Worm (Caenorhabditis elegans) whole organism, midembryonic: ENCODE data around the gene D2045.8.

Source experiments
- T22C8.4 ChIP-seq: fragments of 200-800 bp; sonication (Bioruptor generic); IDR thresholded peaks from 2 replicates; pipeline ENCODE4 v1.3.6; 2022; ENCODE audit warnings: missing genetic modification characterization, missing compliant biosample characterization
- cog-1 ChIP-seq: sonication (generic microtip); optimal IDR thresholded peaks from 2 replicates; lab custom pipeline; 2016; ENCODE audit warnings: missing genetic modification characterization, missing compliant biosample characterization
- flt-1 ChIP-seq: fragments of 200-800 bp; sonication (Bioruptor generic); IDR thresholded peaks from 2 replicates; pipeline ENCODE4 v1.3.6; 2022; ENCODE audit warnings: missing genetic modification characterization, missing compliant biosample characterization
- klf-2 ChIP-seq: fragments of 200-800 bp; sonication (Bioruptor generic); conservative IDR thresholded peaks from 2 replicates; pipeline ENCODE4 v1.3.6; 2022; ENCODE audit warnings: missing genetic modification reagents, missing genetic modification characterization, missing compliant biosample characterization
- med-1 ChIP-seq: sonication (generic microtip); optimal IDR thresholded peaks from 2 replicates; lab custom pipeline; 2017; ENCODE audit warnings: missing genetic modification characterization, mild to moderate bottlenecking, missing compliant biosample characterization, antibody characterized with exemption, missing genetic modification reagents; ENCODE audit not compliant: insufficient read depth
- ref-1 ChIP-seq: fragments of 200-800 bp; sonication (Bioruptor generic); conservative IDR thresholded peaks from 2 replicates; pipeline ENCODE4 v1.3.6; 2022; ENCODE audit warnings: missing genetic modification reagents, missing genetic modification characterization, missing compliant biosample characterization
- tab-1 ChIP-seq: fragments of 200-800 bp; sonication (Bioruptor generic); IDR thresholded peaks from 2 replicates; pipeline ENCODE4 v1.3.6; 2022; ENCODE audit warnings: missing genetic modification characterization, missing compliant biosample characterization
- ztf-23 ChIP-seq: fragments of 200-800 bp; sonication (Bioruptor generic); IDR thresholded peaks from 2 replicates; pipeline ENCODE4 v1.3.6; 2022; ENCODE audit warnings: missing genetic modification reagents, missing genetic modification characterization, missing compliant biosample characterization
- ztf-29 ChIP-seq: fragments of 200-800 bp; sonication (Bioruptor generic); IDR thresholded peaks from 2 replicates; pipeline ENCODE4 v1.3.6; 2022; ENCODE audit warnings: missing genetic modification reagents, missing genetic modification characterization, missing compliant biosample characterization

The D2045.8 gene

ce11 chrIII:10462935-10463548 is 19.0 kb upstream of the D2045.8 start:
- TF ChIP-seq ref-1 (GFP tag; lab: Robert Waterston, UW), result no peak
- TF ChIP-seq klf-2 (GFP tag; lab: Robert Waterston, UW), result no peak
- TF ChIP-seq ztf-29, result no peak
- no peak for TF ChIP-seq T22C8.4 (GFP tag; lab: Robert Waterston, UW)
- TF ChIP-seq cog-1 (tag; lab: Kevin White, UChicago), result no peak
- no peak for TF ChIP-seq med-1 (GFP tag; lab: Kevin White, UChicago)

- no peak for TF ChIP-seq tab-1 (GFP tag; lab: Robert Waterston, UW)
- TF ChIP-seq flt-1 (GFP tag; lab: Robert Waterston, UW), result no peak
- no peak for TF ChIP-seq ztf-29
- TF ChIP-seq med-1 (GFP tag; lab: Kevin White, UChicago), result no peak
- TF ChIP-seq ztf-23 (GFP tag; lab: Robert Waterston, UW), result no peak
- TF ChIP-seq T22C8.4 (GFP tag; lab: Robert Waterston, UW), result no peak
- no peak for TF ChIP-seq klf-2 (GFP tag; lab: Robert Waterston, UW)
- TF ChIP-seq cog-1 (tag; lab: Kevin White, UChicago), result no peak
These were observed 18.4 kb upstream of the D2045.8 start for ce11 chrIII:10463653-10464052.

DNA sequence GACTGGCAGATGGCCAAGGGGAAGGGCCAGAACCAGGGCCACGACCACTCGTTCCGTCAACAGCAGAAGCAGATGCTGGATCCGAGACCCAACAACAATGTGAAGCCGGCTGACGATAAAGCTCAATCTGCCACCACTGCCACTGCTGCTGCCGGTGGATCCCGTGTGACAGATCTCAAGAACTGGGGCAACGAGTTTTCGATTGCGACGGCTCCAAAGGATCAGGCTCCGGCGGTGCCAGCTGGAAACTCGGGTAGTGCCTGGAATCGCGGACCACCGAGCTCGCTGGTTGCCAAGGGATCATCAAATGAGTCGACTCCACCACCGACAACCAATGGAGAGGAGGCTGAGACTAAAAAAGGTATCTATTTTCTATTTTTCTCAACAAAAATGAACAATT is 17.6 kb upstream of the D2045.8 start:
- TF ChIP-seq ztf-23 (GFP tag; lab: Robert Waterston, UW), result no peak
- no peak for TF ChIP-seq ztf-29
- no peak for TF ChIP-seq T22C8.4 (GFP tag; lab: Robert Waterston, UW)
- no peak for TF ChIP-seq tab-1 (GFP tag; lab: Robert Waterston, UW)
- no peak for TF ChIP-seq ref-1 (GFP tag; lab: Robert Waterston, UW)
- TF ChIP-seq flt-1 (GFP tag; lab: Robert Waterston, UW), result no peak
- TF ChIP-seq klf-2 (GFP tag; lab: Robert Waterston, UW), result no peak
- no peak for TF ChIP-seq cog-1 (tag; lab: Kevin White, UChicago)
- TF ChIP-seq med-1 (GFP tag; lab: Kevin White, UChicago), result no peak

ce11 chrIII:10469574-10470055 is 12.5 kb upstream of the D2045.8 start, which contains the start of gene D2045.5:
Gene D2045.5 (minus strand): TSS chrIII:10469624.
- TF ChIP-seq ref-1 (GFP tag; lab: Robert Waterston, UW), result no peak
- TF ChIP-seq klf-2 (GFP tag; lab: Robert Waterston, UW), result no peak
- TF ChIP-seq cog-1 (tag; lab: Kevin White, UChicago), result no peak
- TF ChIP-seq flt-1 (GFP tag; lab: Robert Waterston, UW), result no peak
- TF ChIP-seq tab-1 (GFP tag; lab: Robert Waterston, UW), result no peak
- TF ChIP-seq ztf-29, result no peak
- TF ChIP-seq ztf-23 (GFP tag; lab: Robert Waterston, UW), result no peak
- no peak for TF ChIP-seq med-1 (GFP tag; lab: Kevin White, UChicago)
- no peak for TF ChIP-seq T22C8.4 (GFP tag; lab: Robert Waterston, UW)

ce11 chrIII:10470927-10471326 is 11.2 kb upstream of the D2045.8 start, which contains the start of gene cul-1:
Gene cul-1 (plus strand): TSS chrIII:10471237.
- TF ChIP-seq T22C8.4 (GFP tag; lab: Robert Waterston, UW) (no peak), tab-1 (GFP tag; lab: Robert Waterston, UW) (no peak), ref-1 (GFP tag; lab: Robert Waterston, UW) (no peak), klf-2 (GFP tag; lab: Robert Waterston, UW) (no peak), ztf-29 (no peak)

ce11 chrIII:10474945-10475344 is 7.1 kb upstream of the D2045.8 start, which contains the start of gene D2045.9:
Gene D2045.9 (plus strand): TSS chrIII:10475245.
- no peak for TF ChIP-seq ref-1 (GFP tag; lab: Robert Waterston, UW)

- TF ChIP-seq ref-1 (GFP tag; lab: Robert Waterston, UW), result no peak
- no peak for TF ChIP-seq med-1 (GFP tag; lab: Kevin White, UChicago)
- no peak for TF ChIP-seq flt-1 (GFP tag; lab: Robert Waterston, UW)
- no peak for TF ChIP-seq tab-1 (GFP tag; lab: Robert Waterston, UW)
- no peak for TF ChIP-seq T22C8.4 (GFP tag; lab: Robert Waterston, UW)
- no peak for TF ChIP-seq ztf-29
- no peak for TF ChIP-seq klf-2 (GFP tag; lab: Robert Waterston, UW)
- no peak for TF ChIP-seq cog-1 (tag; lab: Kevin White, UChicago)
- no peak for TF ChIP-seq ztf-23 (GFP tag; lab: Robert Waterston, UW)
These were observed 2.9 kb upstream of the D2045.8 start, which contains the start of gene D2045.7 for ce11 chrIII:10479180-10479579. Gene D2045.7 (plus strand): TSS chrIII:10479480.

- no peak for TF ChIP-seq med-1 (GFP tag; lab: Kevin White, UChicago)
- TF ChIP-seq ztf-29, result no peak
- TF ChIP-seq ref-1 (GFP tag; lab: Robert Waterston, UW), result no peak
- TF ChIP-seq ztf-23 (GFP tag; lab: Robert Waterston, UW), result no peak
- no peak for TF ChIP-seq tab-1 (GFP tag; lab: Robert Waterston, UW)
- TF ChIP-seq cog-1 (tag; lab: Kevin White, UChicago), result no peak
These were observed 591 bp upstream of the D2045.8 start for ce11 chrIII:10481497-10481896.

ce11 chrIII:10486455-10486854 is 4.4 kb downstream of the D2045.8 start:
- TF ChIP-seq ztf-29, result no peak
- no peak for TF ChIP-seq ztf-23 (GFP tag; lab: Robert Waterston, UW)
- TF ChIP-seq T22C8.4 (GFP tag; lab: Robert Waterston, UW), result no peak
- no peak for TF ChIP-seq ref-1 (GFP tag; lab: Robert Waterston, UW)

DNA sequence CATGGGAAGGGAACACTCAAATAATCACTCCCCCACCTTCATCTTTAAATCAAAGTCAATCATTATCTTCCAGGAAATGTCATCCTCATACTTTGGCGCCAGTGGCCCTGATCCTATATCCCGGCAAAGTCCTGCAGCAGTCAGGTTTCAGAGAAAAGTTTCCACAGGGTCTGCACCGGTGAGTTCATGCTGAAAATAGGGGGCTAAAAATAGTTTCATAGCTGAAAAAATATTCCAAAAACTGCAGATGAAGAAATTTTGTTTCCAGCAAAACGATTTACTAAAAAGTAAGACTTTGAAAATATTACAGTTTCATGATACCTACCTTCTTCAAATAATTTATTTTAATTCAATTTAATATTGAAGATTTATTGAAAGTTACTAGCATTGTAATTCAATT is 6.0 kb downstream of the D2045.8 start, which contains the start of gene ptr-25:
ptr-25 (plus strand) TSS at position 73 of the 400 bp plus-strand sequence.
- TF ChIP-seq klf-2 (GFP tag; lab: Robert Waterston, UW) (no peak), ztf-29 (no peak), tab-1 (GFP tag; lab: Robert Waterston, UW) (no peak), ztf-23 (GFP tag; lab: Robert Waterston, UW) (no peak)
